Worm (Caenorhabditis elegans) whole organism, L4/young adult: ENCODE measurements around the gene C27A7.6.
"Not testable (repeated sequence)": the region's sequence is repeated elsewhere in the genome, so short reads cannot be mapped to it uniquely, and the experiment has no call there.

Source experiments
- W03F9.2 ChIP-seq: fragments of 150-350 bp; optimal IDR thresholded peaks from 2 replicates; lab custom pipeline; 2014; ENCODE audit warnings: missing biosample characterization, missing genetic modification characterization
- dao-5 ChIP-seq: sonication (generic microtip); optimal IDR thresholded peaks from 2 replicates; lab custom pipeline; 2016; ENCODE audit warnings: missing genotype, missing genetic modification characterization, moderate library complexity, missing compliant biosample characterization
- him-1 ChIP-seq: sonication (generic microtip); optimal IDR thresholded peaks from 2 replicates; lab custom pipeline; 2016; ENCODE audit warnings: missing genotype, missing genetic modification reagents, missing genetic modification characterization, missing compliant biosample characterization

Gene C27A7.6

DNA sequence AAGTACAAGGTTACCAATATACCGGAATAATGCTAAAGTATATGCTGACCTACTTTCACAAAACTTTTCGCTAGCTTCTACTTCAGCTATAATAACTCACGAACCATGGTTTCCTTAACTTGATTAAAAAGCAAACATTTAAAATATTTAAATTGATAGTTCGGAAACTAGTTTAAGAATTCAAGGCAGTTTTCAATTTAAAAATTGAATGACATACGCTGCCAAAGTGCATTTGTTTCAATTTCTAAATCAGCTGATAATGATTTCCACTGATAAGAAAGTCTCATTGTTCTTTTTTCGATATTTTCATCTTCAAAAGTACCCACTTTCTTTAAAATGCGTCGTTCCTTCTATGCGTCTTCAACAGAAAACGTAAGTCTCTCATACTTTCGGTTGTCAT lies 569 bp upstream of the C27A7.6 start, which contains the start of gene enpp-1:
TSS of gene enpp-1 (plus strand) at position 301 of the 400 bp plus-strand sequence.
- TF ChIP-seq dao-5 (tag; lab: Kevin White, UChicago); W03F9.2; him-1 (tag; lab: Kevin White, UChicago): not testable (repeated sequence)

DNA sequence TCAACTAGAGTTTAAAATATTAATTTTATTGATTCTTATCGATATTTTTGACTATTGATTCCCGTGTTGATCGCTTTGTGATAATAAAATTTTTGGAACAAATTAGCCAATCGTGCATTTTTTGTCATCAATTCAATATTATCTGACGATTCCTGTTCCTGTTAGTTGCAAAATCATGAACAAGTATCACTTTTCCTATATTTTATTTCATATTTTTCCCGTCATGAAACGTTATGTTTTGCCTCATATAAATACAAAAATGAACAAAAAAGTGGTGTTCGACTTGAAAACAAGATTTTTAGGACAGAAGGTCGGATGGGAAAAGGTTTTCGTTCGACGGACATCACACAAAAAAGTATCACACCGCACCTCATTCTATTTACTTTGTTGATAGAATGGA lies 9.3 kb downstream of the C27A7.6 start, which contains the start of gene C13C4.6:
TSS of gene C13C4.6 (plus strand) at position 301 of the 400 bp plus-strand sequence.
- TF ChIP-seq W03F9.2 (no peak), dao-5 (tag; lab: Kevin White, UChicago) (no peak), him-1 (tag; lab: Kevin White, UChicago) (no peak)

DNA sequence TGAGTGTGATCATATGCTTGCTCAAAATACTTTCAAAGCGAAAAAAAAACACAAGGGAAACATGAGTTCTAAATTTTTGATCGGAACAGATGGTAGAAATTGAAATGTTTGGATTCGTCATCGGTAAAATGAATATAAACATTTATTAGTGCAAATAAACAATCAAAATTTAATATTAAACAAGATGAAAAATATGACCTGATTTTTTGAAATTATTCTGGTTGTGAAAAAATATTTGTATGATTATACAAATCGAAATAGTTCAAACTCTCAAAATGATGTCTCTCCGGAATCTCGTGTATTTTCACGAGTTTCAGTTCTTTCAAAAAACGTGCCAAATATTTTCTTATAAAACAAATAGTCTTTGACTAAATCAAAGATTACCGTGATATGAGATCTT lies 10.2 kb downstream of the C27A7.6 start, which contains the start of gene C13C4.7:
TSS of gene C13C4.7 (minus strand) at position 101 of the 400 bp plus-strand sequence.
- TF ChIP-seq dao-5 (tag; lab: Kevin White, UChicago) (no peak), W03F9.2 (no peak), him-1 (tag; lab: Kevin White, UChicago) (no peak)

DNA sequence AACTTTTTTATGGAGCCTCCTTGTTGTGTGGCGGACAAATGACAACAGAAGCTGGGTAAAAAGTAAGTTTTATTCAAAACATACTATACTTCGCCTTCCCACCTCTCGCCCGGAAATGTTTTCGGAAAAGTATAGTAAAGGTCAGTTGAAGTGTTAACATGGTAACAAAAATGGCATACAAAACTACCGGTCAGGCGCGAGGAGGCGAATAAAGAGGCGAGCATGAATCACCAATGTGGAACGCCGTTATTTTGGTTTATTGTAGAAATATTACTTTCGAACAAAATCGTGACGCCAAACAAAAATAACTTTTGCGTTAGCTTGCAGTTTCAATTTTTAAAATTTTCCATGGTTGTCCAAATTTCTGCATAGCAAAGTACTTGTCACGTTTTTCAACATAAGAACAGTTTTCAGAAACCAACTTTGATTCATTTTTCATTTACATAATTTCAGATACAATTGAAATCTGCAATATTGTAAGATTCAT lies 13.0 kb downstream of the C27A7.6 start, which contains the start of gene C13C4.8:
TSS of gene C13C4.8 (plus strand) at position 437 of the 487 bp plus-strand sequence.
- TF ChIP-seq him-1 (tag; lab: Kevin White, UChicago) (no peak), W03F9.2 (no peak), dao-5 (tag; lab: Kevin White, UChicago) (no peak)

DNA sequence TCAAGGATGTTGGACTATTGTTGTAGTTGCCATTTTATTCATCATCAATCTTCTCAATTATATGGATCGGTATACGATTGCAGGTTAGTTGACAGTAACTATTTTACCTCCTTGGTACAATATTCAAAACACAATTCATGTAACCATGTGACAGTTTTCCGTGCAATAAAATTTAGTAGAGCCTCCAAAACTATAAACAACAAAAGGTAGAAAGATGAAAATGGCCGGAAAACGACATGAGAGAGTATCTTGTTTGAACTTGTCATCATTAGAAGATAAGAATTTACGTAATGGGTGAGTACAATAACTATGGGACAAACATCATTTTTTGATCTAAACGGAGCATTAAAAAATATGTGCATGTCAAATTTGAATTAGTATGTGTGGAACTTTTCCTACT lies 15.4 kb downstream of the C27A7.6 start:
- TF ChIP-seq W03F9.2 (no peak), dao-5 (tag; lab: Kevin White, UChicago) (no peak), him-1 (tag; lab: Kevin White, UChicago) (no peak)

DNA sequence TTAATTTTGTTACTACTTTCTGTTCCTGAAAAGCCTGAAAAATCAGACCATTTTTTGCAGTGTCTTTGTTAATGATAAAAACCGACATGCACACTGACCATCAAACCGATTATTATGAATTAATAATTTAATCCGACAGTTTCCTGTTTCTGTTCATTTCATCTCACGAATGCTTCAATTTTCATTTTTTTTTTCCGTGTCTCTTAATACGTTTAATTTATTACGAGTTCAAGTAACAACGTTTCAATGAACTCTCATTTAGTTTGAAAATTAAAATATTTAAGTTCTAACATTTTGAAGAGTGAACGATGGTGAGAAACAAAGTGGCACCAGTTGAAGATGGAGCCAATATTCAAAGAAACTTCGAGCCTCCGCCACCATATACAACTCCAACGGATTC lies 15.9 kb downstream of the C27A7.6 start, which contains the start of gene spin-1:
TSS of gene spin-1 (plus strand) at position 301 of the 400 bp plus-strand sequence.
- TF ChIP-seq dao-5 (tag; lab: Kevin White, UChicago), result no peak
- TF ChIP-seq W03F9.2, result no peak
- no peak for TF ChIP-seq him-1 (tag; lab: Kevin White, UChicago)

DNA sequence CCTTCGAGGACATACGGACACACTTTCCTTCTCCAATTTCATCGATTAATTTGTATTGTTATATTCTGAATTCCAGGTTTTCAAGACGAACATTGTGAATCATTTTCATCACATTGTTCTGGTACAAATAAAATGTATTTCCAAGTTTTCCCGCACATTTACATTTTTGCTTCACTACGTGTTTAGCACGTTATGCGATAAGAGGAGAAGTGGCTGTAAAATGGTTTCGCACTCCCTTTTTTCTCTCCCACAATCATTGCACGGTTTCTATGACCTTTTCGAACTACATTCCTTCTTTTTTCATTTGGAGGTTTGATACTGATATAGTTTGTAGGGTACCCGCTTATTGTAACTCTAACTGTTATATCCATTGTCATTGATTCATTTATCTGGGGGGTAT lies 16.9 kb downstream of the C27A7.6 start:
- no peak for TF ChIP-seq dao-5 (tag; lab: Kevin White, UChicago)
- TF ChIP-seq him-1 (tag; lab: Kevin White, UChicago), result no peak
- TF ChIP-seq W03F9.2, result no peak

DNA sequence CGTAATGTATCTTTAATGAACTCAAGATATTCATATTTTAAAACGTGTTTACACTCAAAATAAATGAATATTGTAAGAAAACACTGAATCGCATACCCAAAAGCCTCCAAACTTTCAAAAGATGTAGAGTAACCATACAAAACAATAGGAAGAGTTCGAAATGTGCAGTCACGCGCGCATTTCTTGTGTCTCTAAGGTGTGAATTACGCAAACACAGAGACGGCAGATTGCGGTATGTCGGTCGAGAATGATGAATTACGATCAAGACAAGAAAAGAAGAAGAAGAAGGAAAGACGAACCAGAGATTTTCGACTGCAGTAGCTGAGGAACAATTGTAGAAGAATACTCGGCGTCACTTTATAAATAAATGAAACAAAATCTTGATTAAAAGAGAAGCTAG lies 19.1 kb downstream of the C27A7.6 start, which contains the start of gene lhpp-1:
TSS of gene lhpp-1 (minus strand) at position 354 of the 400 bp plus-strand sequence.
- TF ChIP-seq dao-5 (tag; lab: Kevin White, UChicago) (no peak), him-1 (tag; lab: Kevin White, UChicago) (no peak), W03F9.2 (no peak)

DNA sequence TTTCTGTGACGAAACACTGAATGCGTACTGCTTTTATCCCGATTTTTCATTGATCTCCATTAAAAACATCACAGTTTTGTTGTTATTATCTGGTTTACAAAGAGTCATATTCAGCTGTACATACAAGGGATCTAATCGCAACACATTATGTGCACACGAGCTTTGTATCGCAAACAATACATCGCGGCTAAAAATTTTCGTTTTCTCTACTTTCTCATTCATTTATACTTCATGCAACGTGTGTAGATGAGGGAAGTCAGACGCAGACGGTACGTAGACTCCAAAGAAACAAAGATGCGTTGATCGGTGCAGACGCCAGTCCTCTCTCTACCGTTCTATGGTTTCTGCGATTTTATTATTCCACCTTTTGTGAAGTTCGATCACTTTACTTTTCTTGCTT lies 23.7 kb downstream of the C27A7.6 start, which contains the start of gene nhr-136:
TSS of gene nhr-136 (plus strand) at position 301 of the 400 bp plus-strand sequence.
- no peak for TF ChIP-seq dao-5 (tag; lab: Kevin White, UChicago)
- no peak for TF ChIP-seq him-1 (tag; lab: Kevin White, UChicago)
- TF ChIP-seq W03F9.2, result no peak

DNA sequence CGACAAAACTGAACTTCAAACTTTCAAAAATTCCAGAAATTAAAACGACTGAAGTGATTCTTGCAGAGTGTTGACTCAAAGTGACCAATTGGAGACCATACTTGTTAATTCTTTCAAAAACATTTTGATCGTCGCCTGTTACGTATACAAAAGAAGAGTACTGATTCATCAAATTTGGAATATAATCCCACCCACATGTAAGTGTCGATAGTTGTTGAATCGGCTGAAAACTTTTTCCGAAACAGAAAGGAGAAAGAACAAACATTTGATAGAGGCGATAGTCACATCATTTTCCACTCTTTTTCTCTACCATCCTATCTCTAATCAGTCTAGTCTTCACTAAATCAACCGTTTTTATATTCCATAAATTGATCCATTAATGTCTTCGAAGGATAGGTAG lies 26.7 kb downstream of the C27A7.6 start, which contains the start of gene nhr-153:
TSS of gene nhr-153 (plus strand) at position 301 of the 400 bp plus-strand sequence.
- TF ChIP-seq dao-5 (tag; lab: Kevin White, UChicago), result no peak
- TF ChIP-seq W03F9.2, result no peak
- no peak for TF ChIP-seq him-1 (tag; lab: Kevin White, UChicago)

DNA sequence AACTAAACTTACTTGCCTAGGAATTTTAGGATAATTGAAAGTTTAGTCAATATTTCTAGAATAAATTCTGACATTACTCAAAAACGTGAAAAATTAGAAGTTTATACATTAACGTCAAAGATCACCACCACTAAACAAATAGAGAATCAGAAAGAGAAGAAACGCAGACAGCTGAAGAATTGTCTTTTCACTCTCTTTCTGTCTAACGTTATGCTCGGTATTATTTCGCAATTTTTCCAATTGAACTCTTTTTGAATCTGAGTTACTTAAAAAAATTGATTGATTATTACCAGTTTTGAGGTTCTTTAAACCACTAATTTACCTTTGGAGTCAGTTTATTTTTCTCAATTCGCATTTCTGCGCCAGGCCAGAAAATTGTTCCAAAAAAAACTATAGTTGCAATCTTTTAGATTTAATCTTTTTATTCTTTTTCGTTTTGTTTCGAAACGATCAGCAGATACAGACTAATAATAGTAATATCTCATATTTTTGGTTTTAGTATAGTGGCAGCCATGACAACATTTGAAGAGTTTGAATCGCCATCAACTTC lies 29.7 kb downstream of the C27A7.6 start, which contains the start of gene nhr-154:
TSS of gene nhr-154 (plus strand) at position 500 of the 550 bp plus-strand sequence.
- peak; percentile 17 for TF ChIP-seq W03F9.2
- no peak for TF ChIP-seq dao-5 (tag; lab: Kevin White, UChicago)

DNA sequence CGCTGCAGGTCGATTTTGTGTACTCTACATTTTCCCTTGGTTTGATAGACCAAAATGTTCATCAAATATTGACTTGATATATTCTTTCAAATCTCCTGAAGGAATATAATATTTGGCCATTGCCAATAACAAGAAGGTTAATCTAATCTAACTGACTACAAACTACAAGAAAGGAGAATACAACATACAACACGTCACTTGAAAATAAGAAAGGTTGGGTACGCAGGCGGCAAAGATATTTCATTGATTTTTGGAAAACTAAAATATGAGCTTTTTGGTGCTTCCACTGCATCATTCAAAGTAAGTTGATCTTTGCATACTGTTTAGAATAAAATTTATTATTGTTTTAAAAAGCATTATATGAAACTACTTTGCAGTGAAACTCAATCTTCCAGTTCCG lies 32.5 kb downstream of the C27A7.6 start, which contains the start of gene nhr-209:
TSS of gene nhr-209 (plus strand) at position 27 of the 400 bp plus-strand sequence.
- TF ChIP-seq him-1 (tag; lab: Kevin White, UChicago) (no peak), W03F9.2 (no peak), dao-5 (tag; lab: Kevin White, UChicago) (no peak)

DNA sequence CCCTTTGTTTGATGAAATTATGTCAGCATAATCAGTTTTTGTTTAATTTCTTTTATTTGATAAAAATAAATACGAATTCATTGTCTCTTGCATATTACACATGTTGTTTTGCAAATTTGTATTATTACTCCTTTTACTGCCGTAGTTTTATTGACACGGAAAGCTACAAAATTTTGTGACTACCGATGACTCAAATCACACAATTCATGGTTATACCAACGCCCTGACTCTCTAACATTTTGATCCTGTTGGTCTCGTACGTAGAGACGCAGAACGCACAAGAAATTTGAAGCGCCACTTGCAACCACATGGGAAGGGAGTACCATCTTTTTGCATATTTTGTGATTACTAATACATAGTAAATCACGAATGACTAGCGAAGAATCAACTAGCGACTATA lies 34.7 kb downstream of the C27A7.6 start, which contains the start of gene nhr-207:
TSS of gene nhr-207 (plus strand) at position 282 of the 400 bp plus-strand sequence.
- TF ChIP-seq W03F9.2 (no peak), dao-5 (tag; lab: Kevin White, UChicago) (no peak), him-1 (tag; lab: Kevin White, UChicago) (no peak)

DNA sequence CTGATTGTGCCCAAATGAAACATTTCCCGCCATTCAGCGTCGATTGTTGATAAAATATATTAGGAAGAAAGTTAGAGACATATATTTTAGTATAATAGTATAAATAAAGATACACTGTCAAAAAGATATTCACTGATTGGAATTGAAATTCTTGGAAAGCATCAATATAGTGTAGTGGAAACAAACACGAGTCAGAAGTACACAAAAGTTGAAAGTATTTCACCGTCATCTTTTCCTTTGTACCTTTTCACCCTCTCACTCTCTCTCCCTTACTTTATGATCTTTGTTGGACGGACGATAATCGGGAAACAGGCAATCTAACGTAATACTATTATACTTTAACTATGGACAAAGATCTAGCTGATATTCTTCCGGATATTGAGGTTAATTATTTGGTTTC lies 36.6 kb downstream of the C27A7.6 start, which contains the start of gene nhr-208:
TSS of gene nhr-208 (plus strand) at position 288 of the 400 bp plus-strand sequence.
- TF ChIP-seq dao-5 (tag; lab: Kevin White, UChicago) (no peak), W03F9.2 (no peak), him-1 (tag; lab: Kevin White, UChicago) (no peak)
